Fruit fly (Drosophila melanogaster) S2 (cell line): ENCODE data around the gene vig2.

Source experiments
- CG8478 ChIP-seq: fragments of >200 bp; optimal IDR thresholded peaks from 2 replicates; lab custom pipeline; 2018
- CTCF ChIP-seq, 2 experiments: fragments of >200 bp; optimal IDR thresholded peaks; 2 replicates each; lab custom pipeline; 2018

DNA sequence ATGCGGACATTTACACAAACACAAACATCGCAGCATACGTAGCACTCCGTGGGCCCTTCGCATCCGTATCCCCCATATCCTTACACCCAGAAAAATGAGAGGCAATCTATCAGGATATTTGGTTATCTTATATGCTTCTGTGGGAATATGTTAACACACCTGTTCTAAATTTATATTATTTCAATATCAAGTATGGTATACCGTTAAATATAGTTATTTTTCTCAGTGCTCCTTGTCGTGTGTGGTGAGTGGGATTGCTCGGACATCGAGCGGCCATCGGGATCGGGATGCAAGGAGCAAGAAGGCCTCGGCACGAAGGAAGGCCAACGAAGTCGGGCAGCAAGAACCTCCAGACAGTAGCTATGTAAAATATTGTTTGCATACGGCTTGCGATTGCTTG lies 38.3 kb downstream of the vig2 start:
- TF ChIP-seq CG8478 (lab: Kevin White, UChicago) (no peak), CTCF (optimal IDR thresholded peaks at IDR 0.05; lab: Kevin White, UChicago) (no peak)
